Fruit fly (Drosophila melanogaster) whole organism, embryonic: ENCODE data around the gene Gem2.

ENCODE experiments used
- Atf3 ChIP-seq: fragments of 200-800 bp; sonication (Bioruptor generic); optimal IDR thresholded peaks from 3 replicates; lab custom pipeline; 2016; ENCODE audit warnings: missing biosample characterization, missing genetic modification characterization
- Atf6 ChIP-seq: fragments of 200-800 bp; sonication (Bioruptor generic); IDR thresholded peaks from 2 replicates; pipeline ENCODE4 v1.3.6; 2022; ENCODE audit warnings: missing biosample characterization, missing genetic modification characterization
- Bdp1 ChIP-seq: fragments of 200-800 bp; sonication (Bioruptor generic); optimal IDR thresholded peaks from 3 replicates; lab custom pipeline; 2016; ENCODE audit warnings: missing biosample characterization, missing genetic modification characterization
- CG10274 ChIP-seq: fragments of 200-800 bp; sonication (Bioruptor generic); optimal IDR thresholded peaks from 3 replicates; lab custom pipeline; 2017; ENCODE audit warnings: missing biosample characterization, mild to moderate bottlenecking, missing genetic modification characterization
- CG10543 ChIP-seq: fragments of 200-800 bp; sonication (Bioruptor generic); optimal IDR thresholded peaks from 3 replicates; lab custom pipeline; 2017; ENCODE audit warnings: missing biosample characterization, mild to moderate bottlenecking, missing genetic modification characterization, moderate library complexity
- CG10979 ChIP-seq: fragments of 200-800 bp; sonication (Bioruptor generic); optimal IDR thresholded peaks from 2 replicates; lab custom pipeline; 2018; ENCODE audit warnings: missing biosample characterization, mild to moderate bottlenecking, missing genetic modification characterization, moderate library complexity
- CG11695 ChIP-seq: fragments of 200-800 bp; sonication (Bioruptor generic); IDR thresholded peaks from 3 replicates; pipeline ENCODE4 v1.3.6; 2022; ENCODE audit warnings: missing biosample characterization, missing genetic modification characterization
- CG11723 ChIP-seq: fragments of 200-800 bp; sonication (Bioruptor generic); optimal IDR thresholded peaks from 2 replicates; lab custom pipeline; 2017; ENCODE audit warnings: missing biosample characterization, mild to moderate bottlenecking, missing genetic modification characterization
- CG15269 ChIP-seq: fragments of 200-800 bp; sonication (Bioruptor generic); optimal IDR thresholded peaks from 2 replicates; lab custom pipeline; 2018; ENCODE audit warnings: missing biosample characterization, mild to moderate bottlenecking, missing genetic modification characterization, moderate library complexity
- CG15514 ChIP-seq: fragments of 200-800 bp; sonication (Bioruptor generic); optimal IDR thresholded peaks from 3 replicates; lab custom pipeline; 2017; ENCODE audit warnings: missing biosample characterization, missing genetic modification characterization, mild to moderate bottlenecking, moderate library complexity, missing genetic modification reagents
- CG16813 ChIP-seq: fragments of 200-800 bp; sonication (Bioruptor generic); IDR thresholded peaks from 3 replicates; pipeline ENCODE4 v1.3.6; 2022; ENCODE audit warnings: missing biosample characterization, missing genetic modification characterization; ENCODE audit not compliant: partially characterized antibody
- CG17612 ChIP-seq: fragments of 200-800 bp; sonication (Bioruptor generic); IDR thresholded peaks from 2 replicates; pipeline ENCODE4 v1.3.6; 2022; ENCODE audit warnings: missing biosample characterization, missing genetic modification characterization
- CG2120 ChIP-seq: fragments of 200-800 bp; sonication (Bioruptor generic); optimal IDR thresholded peaks from 3 replicates; lab custom pipeline; 2016; ENCODE audit warnings: missing biosample characterization, missing genetic modification characterization
- CG2678 ChIP-seq: fragments of 200-800 bp; sonication (Bioruptor generic); optimal IDR thresholded peaks from 3 replicates; lab custom pipeline; 2019; ENCODE audit warnings: missing biosample characterization, mild to moderate bottlenecking, missing genetic modification characterization, moderate library complexity
- CG30403 ChIP-seq: fragments of 200-800 bp; sonication (Bioruptor generic); optimal IDR thresholded peaks from 3 replicates; lab custom pipeline; 2016; ENCODE audit warnings: missing biosample characterization, missing genetic modification characterization
- CG31388 ChIP-seq: fragments of 200-800 bp; sonication (Bioruptor generic); optimal IDR thresholded peaks from 2 replicates; lab custom pipeline; 2016; ENCODE audit warnings: missing biosample characterization, missing genetic modification characterization
- CG32532 ChIP-seq: fragments of 200-800 bp; sonication (Bioruptor generic); IDR thresholded peaks from 2 replicates; pipeline ENCODE4 v1.3.6; 2022; ENCODE audit warnings: missing biosample characterization, missing genetic modification characterization
- CG32772 ChIP-seq: fragments of 200-800 bp; sonication (Bioruptor generic); IDR thresholded peaks from 2 replicates; pipeline ENCODE4 v1.3.6; 2022; ENCODE audit warnings: missing biosample characterization, missing genetic modification characterization
- CG6765 ChIP-seq: fragments of 200-800 bp; sonication (Bioruptor generic); optimal IDR thresholded peaks from 3 replicates; lab custom pipeline; 2017; ENCODE audit warnings: missing biosample characterization, mild to moderate bottlenecking, missing genetic modification characterization
- CG7745 ChIP-seq: fragments of 200-800 bp; sonication (Bioruptor generic); optimal IDR thresholded peaks from 2 replicates; lab custom pipeline; 2018; ENCODE audit warnings: missing biosample characterization, mild to moderate bottlenecking, missing genetic modification characterization, moderate library complexity
- CG8924 ChIP-seq: fragments of 200-800 bp; optimal IDR thresholded peaks from 3 replicates; lab custom pipeline; 2019; ENCODE audit warnings: missing biosample characterization, mild to moderate bottlenecking, missing genetic modification characterization, moderate library complexity
- CG9932 ChIP-seq: fragments of 200-800 bp; sonication (Bioruptor generic); IDR thresholded peaks from 2 replicates; pipeline ENCODE4 v1.3.6; 2022; ENCODE audit warnings: missing biosample characterization, missing genetic modification characterization
- Dbx ChIP-seq: fragments of 200-800 bp; sonication (Bioruptor generic); IDR thresholded peaks from 3 replicates; pipeline ENCODE4 v1.3.6; 2022; ENCODE audit warnings: missing biosample characterization, missing genetic modification characterization
- Drgx ChIP-seq: fragments of 200-800 bp; sonication (Bioruptor generic); IDR thresholded peaks from 2 replicates; pipeline ENCODE4 v1.3.6; 2022; ENCODE audit warnings: missing biosample characterization, missing genetic modification characterization
- Gsc ChIP-seq: fragments of 200-800 bp; sonication (Bioruptor generic); IDR thresholded peaks from 2 replicates; pipeline ENCODE4 v1.3.6; 2022; ENCODE audit warnings: missing biosample characterization, missing genetic modification characterization
- H2.0 ChIP-seq: fragments of 200-800 bp; sonication (Bioruptor generic); IDR thresholded peaks from 2 replicates; pipeline ENCODE4 v1.3.6; 2022; ENCODE audit warnings: missing biosample characterization, missing genetic modification characterization
- Hmr ChIP-seq: fragments of 200-800 bp; sonication (Bioruptor generic); optimal IDR thresholded peaks from 3 replicates; lab custom pipeline; 2017; ENCODE audit warnings: mild to moderate bottlenecking, missing biosample characterization, missing genetic modification reagents, missing genetic modification characterization
- Hr3 ChIP-seq: fragments of 200-800 bp; sonication (Bioruptor generic); optimal IDR thresholded peaks from 3 replicates; lab custom pipeline; 2016; ENCODE audit warnings: missing biosample characterization, missing genetic modification characterization
- MBD-R2 ChIP-seq: fragments of 200-800 bp; sonication (Bioruptor generic); IDR thresholded peaks from 2 replicates; pipeline ENCODE4 v1.3.6; 2022; ENCODE audit warnings: missing biosample characterization, missing genetic modification characterization
- Mes4 ChIP-seq: fragments of 200-800 bp; sonication (Bioruptor generic); optimal IDR thresholded peaks from 2 replicates; lab custom pipeline; 2016; ENCODE audit warnings: missing biosample characterization, missing genetic modification characterization
- Oaz ChIP-seq: fragments of 200-800 bp; sonication (Bioruptor generic); IDR thresholded peaks from 2 replicates; pipeline ENCODE4 v1.3.6; 2022; ENCODE audit warnings: missing biosample characterization, missing genetic modification characterization
- Oli ChIP-seq: fragments of 200-800 bp; sonication (Bioruptor generic); optimal IDR thresholded peaks from 2 replicates; lab custom pipeline; 2018; ENCODE audit warnings: missing biosample characterization, mild to moderate bottlenecking, missing genetic modification characterization, moderate library complexity
- PHDP ChIP-seq: fragments of 200-800 bp; sonication (Bioruptor generic); optimal IDR thresholded peaks from 3 replicates; lab custom pipeline; 2018; ENCODE audit warnings: missing biosample characterization, mild to moderate bottlenecking, missing genetic modification characterization, moderate library complexity
- Rfx ChIP-seq: fragments of 200-800 bp; sonication (Bioruptor generic); IDR thresholded peaks from 2 replicates; pipeline ENCODE4 v1.3.6; 2022; ENCODE audit warnings: missing biosample characterization, missing genetic modification characterization
- Scr ChIP-seq: fragments of 200-800 bp; sonication (Bioruptor generic); IDR thresholded peaks from 2 replicates; pipeline ENCODE4 v1.3.6; 2022; ENCODE audit warnings: missing biosample characterization, missing genetic modification characterization; ENCODE audit not compliant: partially characterized antibody
- aop ChIP-seq: fragments of 200-800 bp; sonication (Bioruptor generic); IDR thresholded peaks from 2 replicates; pipeline ENCODE4 v1.3.6; 2022; ENCODE audit warnings: missing biosample characterization, missing genetic modification characterization
- caup ChIP-seq: fragments of 200-800 bp; sonication (Bioruptor generic); optimal IDR thresholded peaks from 3 replicates; lab custom pipeline; 2017; ENCODE audit warnings: missing biosample characterization, mild to moderate bottlenecking, missing genetic modification characterization, moderate library complexity; ENCODE audit not compliant: severe bottlenecking
- chinmo ChIP-seq: fragments of 200-800 bp; sonication (Bioruptor generic); IDR thresholded peaks from 4 replicates; pipeline ENCODE4 v1.3.6; 2022; ENCODE audit warnings: missing biosample characterization, missing genetic modification characterization; ENCODE audit not compliant: partially characterized antibody
- ci ChIP-seq: fragments of 200-800 bp; sonication (Bioruptor generic); IDR thresholded peaks from 3 replicates; pipeline ENCODE4 v1.3.6; 2022; ENCODE audit warnings: missing biosample characterization, missing genetic modification characterization
- crc ChIP-seq: fragments of 200-800 bp; sonication (Bioruptor generic); optimal IDR thresholded peaks from 2 replicates; lab custom pipeline; 2016; ENCODE audit warnings: missing biosample characterization, missing genetic modification characterization
- crol ChIP-seq: fragments of 200-800 bp; sonication (Bioruptor generic); IDR thresholded peaks from 2 replicates; pipeline ENCODE4 v1.3.6; 2022; ENCODE audit warnings: missing biosample characterization, missing genetic modification characterization
- cwo ChIP-seq: fragments of 200-800 bp; sonication (Bioruptor generic); optimal IDR thresholded peaks from 3 replicates; lab custom pipeline; 2017; ENCODE audit warnings: missing biosample characterization, missing genetic modification characterization, mild to moderate bottlenecking, moderate library complexity, missing genetic modification reagents
- exex ChIP-seq: fragments of 200-800 bp; sonication (Bioruptor generic); optimal IDR thresholded peaks from 4 replicates; lab custom pipeline; 2018; ENCODE audit warnings: missing biosample characterization, mild to moderate bottlenecking, missing genetic modification characterization, moderate library complexity
- fd64A ChIP-seq: fragments of 200-800 bp; sonication (Bioruptor generic); optimal IDR thresholded peaks from 3 replicates; lab custom pipeline; 2018; ENCODE audit warnings: missing biosample characterization, mild to moderate bottlenecking, missing genetic modification characterization
- gsb-n ChIP-seq: fragments of 200-800 bp; sonication (Bioruptor generic); optimal IDR thresholded peaks from 3 replicates; lab custom pipeline; 2018; ENCODE audit warnings: missing biosample characterization, mild to moderate bottlenecking, missing genetic modification characterization
- jumu ChIP-seq: fragments of 200-800 bp; sonication (Bioruptor generic); optimal IDR thresholded peaks from 3 replicates; lab custom pipeline; 2016; ENCODE audit warnings: missing biosample characterization, missing genetic modification characterization
- kni ChIP-seq: fragments of 200-800 bp; sonication (Bioruptor generic); optimal IDR thresholded peaks from 3 replicates; lab custom pipeline; 2017; ENCODE audit warnings: mild to moderate bottlenecking, missing biosample characterization, missing genetic modification reagents, missing genetic modification characterization
- nerfin-2 ChIP-seq: fragments of 200-800 bp; sonication (Bioruptor generic); IDR thresholded peaks from 2 replicates; pipeline ENCODE4 v1.3.6; 2022; ENCODE audit warnings: missing biosample characterization, missing genetic modification characterization; ENCODE audit not compliant: partially characterized antibody
- scrt ChIP-seq: fragments of 200-800 bp; sonication (Bioruptor generic); optimal IDR thresholded peaks from 2 replicates; lab custom pipeline; 2018; ENCODE audit warnings: missing biosample characterization, mild to moderate bottlenecking, missing genetic modification characterization, moderate library complexity
- z ChIP-seq: fragments of 200-800 bp; sonication (Bioruptor generic); IDR thresholded peaks from 3 replicates; pipeline ENCODE4 v1.3.6; 2022; ENCODE audit warnings: missing biosample characterization, missing genetic modification characterization

Gene Gem2

DNA sequence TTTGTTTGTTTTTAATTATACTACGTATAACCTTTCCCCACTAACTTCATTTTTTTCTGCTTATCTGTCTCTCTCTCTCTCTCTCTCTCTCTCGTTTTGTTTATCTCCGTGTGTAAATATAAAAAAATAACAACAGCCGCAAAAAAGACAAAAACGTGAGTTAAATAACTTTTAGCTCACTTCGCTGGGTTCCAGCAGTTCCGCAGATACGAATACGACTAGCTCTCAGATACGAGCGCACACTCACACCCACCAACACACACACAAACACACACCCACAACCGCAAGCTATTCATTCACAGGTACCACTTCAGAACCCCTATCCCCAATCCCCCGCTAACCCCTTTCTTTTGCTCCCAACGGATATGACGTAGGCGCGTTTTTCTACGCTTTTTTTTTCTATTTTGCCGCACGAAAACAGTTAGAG is 28.0 kb downstream of the Gem2 start (continued):
- no peak for TF ChIP-seq CG30403 (GFP tag; lab: Kevin White, UChicago)
- TF ChIP-seq CG2678 (tag; lab: Kevin White, UChicago) = peak; percentile 40
- TF ChIP-seq Drgx = peak; percentile 45
- no peak for TF ChIP-seq Oaz (GFP tag; lab: Robert Waterston, UW)
- no peak for TF ChIP-seq CG11723
- no peak for TF ChIP-seq Hr3
- 0 out of 2 replicates have a peak, but pooled peaks have one; percentile 11 for TF ChIP-seq Scr
- TF ChIP-seq gsb-n (tag; lab: Kevin White, UChicago) = no peak
- TF ChIP-seq CG15514 = peak; percentile 38
- no peak for TF ChIP-seq Gsc (GFP tag; lab: Robert Waterston, UW)
- TF ChIP-seq nerfin-2 (GFP tag; lab: Robert Waterston, UW) = no peak
- peak; percentile 50; the same call in 1 of the 3 replicates for TF ChIP-seq Dbx
- peak; percentile 90 for TF ChIP-seq crol (GFP tag; lab: Robert Waterston, UW)
- peak; percentile 1 for TF ChIP-seq PHDP (tag; lab: Kevin White, UChicago)
- no peak for TF ChIP-seq CG7745 (tag; lab: Kevin White, UChicago)
- TF ChIP-seq CG9932 (GFP tag; lab: Robert Waterston, UW) = peak; percentile 41; the same call in 1 of the 2 replicates
- peak; percentile 80 for TF ChIP-seq CG10543 (GFP tag; lab: Kevin White, UChicago)
- peak; percentile 65 for TF ChIP-seq caup (GFP tag; lab: Kevin White, UChicago)
- TF ChIP-seq H2.0 (GFP tag; lab: Robert Waterston, UW) = no peak
- 0 out of 3 replicates have a peak, but pooled peaks have one; percentile 14 for TF ChIP-seq ci (GFP tag; lab: Robert Waterston, UW)
- TF ChIP-seq aop (GFP tag; lab: Robert Waterston, UW) = no peak
- no peak for TF ChIP-seq Atf3 (GFP tag; lab: Kevin White, UChicago)
- TF ChIP-seq CG15269 = peak; percentile 0
- TF ChIP-seq CG10979 (tag; lab: Kevin White, UChicago) = no peak
- TF ChIP-seq chinmo (GFP tag; lab: Robert Waterston, UW) = 0 out of 4 replicates have a peak, but pooled peaks have one; percentile 60
- peak; percentile 58 for TF ChIP-seq exex
- TF ChIP-seq Hmr (GFP tag; lab: Kevin White, UChicago) = peak; percentile 69
- no peak for TF ChIP-seq Mes4 (GFP tag; lab: Kevin White, UChicago)
- TF ChIP-seq CG2120 (GFP tag; lab: Kevin White, UChicago) = no peak
- peak; percentile 5 for TF ChIP-seq scrt (GFP tag; lab: Kevin White, UChicago)
- TF ChIP-seq CG31388 = no peak
- TF ChIP-seq fd64A (GFP tag; lab: Kevin White, UChicago) = no peak
- TF ChIP-seq CG32772 (GFP tag; lab: Robert Waterston, UW) = no peak
- 0 out of 3 replicates have a peak, but pooled peaks have one; percentile 13 for TF ChIP-seq CG11695 (GFP tag; lab: Robert Waterston, UW)
- no peak for TF ChIP-seq crc (GFP tag; lab: Kevin White, UChicago)
- TF ChIP-seq CG32532 (GFP tag; lab: Robert Waterston, UW) = peak; percentile 55; the same call in 1 of the 2 replicates
- TF ChIP-seq CG6765 (GFP tag; lab: Kevin White, UChicago) = peak; percentile 43
- TF ChIP-seq CG16813 (GFP tag; lab: Robert Waterston, UW) = no peak
- no peak for TF ChIP-seq CG17612 (GFP tag; lab: Robert Waterston, UW)
- peak; percentile 36; the same call in 1 of the 2 replicates for TF ChIP-seq Rfx (GFP tag; lab: Robert Waterston, UW)
- TF ChIP-seq Atf6 = no peak
- TF ChIP-seq MBD-R2 (GFP tag; lab: Robert Waterston, UW) = 0 out of 2 replicates have a peak, but pooled peaks have one; percentile 6
- TF ChIP-seq CG8924 (tag; lab: Kevin White, UChicago) = no peak
- no peak for TF ChIP-seq jumu (GFP tag; lab: Kevin White, UChicago)
- TF ChIP-seq z (GFP tag; lab: Robert Waterston, UW) = 0 out of 3 replicates have a peak, but pooled peaks have one; percentile 6
- TF ChIP-seq cwo (GFP tag; lab: Kevin White, UChicago) = peak; percentile 93
- no peak for TF ChIP-seq Bdp1 (GFP tag; lab: Kevin White, UChicago)
- no peak for TF ChIP-seq Oli
- no peak for TF ChIP-seq CG10274 (GFP tag; lab: Kevin White, UChicago)
- TF ChIP-seq kni (GFP tag; lab: Kevin White, UChicago) = peak; percentile 74
